Worm (Caenorhabditis elegans): ENCODE results near the gene eat-17.

ce11 chrX:16366508-16366907 is 50.1 kb downstream of the eat-17 start:
- TF ChIP-seq nhr-11 (tag; optimal IDR thresholded peaks at IDR 0.05): no peak
- TF ChIP-seq syd-9 (tag; optimal IDR thresholded peaks at IDR 0.05): no peak
